Worm (Caenorhabditis elegans): ENCODE measurements around the gene kqt-3.

The kqt-3 gene

DNA sequence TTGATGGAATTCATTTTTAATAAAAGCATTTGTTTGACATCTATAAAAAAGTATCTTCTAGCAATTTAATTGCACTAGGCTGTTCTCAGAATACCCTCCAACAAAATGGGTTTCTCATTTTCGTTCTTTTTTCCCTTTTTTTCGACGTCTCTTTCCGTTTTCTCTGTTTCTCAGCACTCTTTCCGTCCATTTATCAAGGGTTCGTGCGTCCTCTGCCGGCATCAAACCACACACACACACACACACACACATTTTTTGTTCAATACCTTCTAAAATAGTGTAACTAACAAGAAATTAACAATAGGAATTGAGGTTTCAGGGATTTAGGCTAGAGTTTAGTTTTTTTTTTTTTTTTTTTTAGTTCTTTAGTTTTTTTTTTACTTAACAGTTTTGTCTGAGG lies 60.1 kb downstream of the kqt-3 start:
- no peak for TF ChIP-seq dpl-1 (GFP tag; optimal IDR thresholded peaks at IDR 0.05)
- no peak for TF ChIP-seq ctbp-1 (GFP tag; IDR thresholded peaks at IDR 0.05)
- TF ChIP-seq Y5F2A.4 (GFP tag; optimal IDR thresholded peaks at IDR 0.05): no peak
- peak in 1 of 2 experiments; percentile 46 for TF ChIP-seq lsy-2 (tag; optimal IDR thresholded peaks at IDR 0.05)
- TF ChIP-seq hmg-1.1 (GFP tag; IDR thresholded peaks at IDR 0.05): 0 out of 2 replicates have a peak, but pooled peaks have one; percentile 19
- TF ChIP-seq nhr-28 (tag; optimal IDR thresholded peaks at IDR 0.05): peak; percentile 6
- TF ChIP-seq nhr-10 (tag; optimal IDR thresholded peaks at IDR 0.05): no peak
- TF ChIP-seq mes-2 (tag; optimal IDR thresholded peaks at IDR 0.05; ENCODE audit: poor library complexity, severe bottlenecking): peak; percentile 30
- TF ChIP-seq spr-3 (GFP tag; optimal IDR thresholded peaks at IDR 0.05): no peak
- TF ChIP-seq mdl-1 (tag; optimal IDR thresholded peaks at IDR 0.05): no peak
- TF ChIP-seq sdz-12 (GFP tag; optimal IDR thresholded peaks at IDR 0.05): no peak
- TF ChIP-seq F10B5.3 (tag; optimal IDR thresholded peaks at IDR 0.05): no peak
- TF ChIP-seq Y105C5A.15 (GFP tag; IDR thresholded peaks at IDR 0.05): no peak
- no peak for TF ChIP-seq pha-4 (GFP tag; IDR thresholded peaks at IDR 0.05)
- no peak for TF ChIP-seq pha-4 (tag; optimal IDR thresholded peaks at IDR 0.05)
- TF ChIP-seq aha-1 (tag): peak; percentile 79
- TF ChIP-seq mep-1 (tag; optimal IDR thresholded peaks at IDR 0.05): peak; percentile 15

DNA sequence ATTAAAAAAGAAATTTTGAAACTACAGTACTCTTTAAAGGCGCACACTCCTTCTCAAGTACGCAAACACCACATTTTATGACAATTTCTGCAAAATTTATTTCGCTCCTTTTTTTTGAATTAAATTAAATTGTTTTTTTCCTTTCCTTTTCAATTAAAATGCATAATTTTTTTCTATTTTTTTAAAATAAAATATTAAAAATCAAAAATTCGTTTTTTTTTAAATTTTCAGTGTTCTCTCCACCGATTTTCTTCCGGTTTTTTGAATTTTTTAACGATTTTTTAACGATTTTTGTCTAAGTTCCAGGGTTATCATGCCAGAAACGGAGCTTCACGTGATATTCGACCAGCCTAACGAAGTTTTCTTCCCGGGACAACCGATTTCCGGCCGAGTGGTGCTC lies 62.0 kb downstream of the kqt-3 start, which contains the start of gene arrd-13:
TSS of gene arrd-13 (plus strand) at position 301 of the 400 bp plus-strand sequence.
- TF ChIP-seq ctbp-1 (GFP tag; IDR thresholded peaks at IDR 0.05) (no peak), unc-130 (GFP tag; optimal IDR thresholded peaks at IDR 0.05) (no peak), lin-38 (GFP tag; IDR thresholded peaks at IDR 0.05) (no peak)
